Fruit fly (Drosophila melanogaster) whole organism, embryonic: ENCODE results near the gene stet.
A peak's percentile ranks its signal among the peaks of the same experiment; 100 is the strongest.

Experiments
- CG10543 ChIP-seq: fragments of 200-800 bp; sonication (Bioruptor generic); optimal IDR thresholded peaks from 3 replicates; lab custom pipeline; 2017; ENCODE audit warnings: missing biosample characterization, mild to moderate bottlenecking, missing genetic modification characterization, moderate library complexity
- CG13296 ChIP-seq: fragments of 200-800 bp; sonication (Bioruptor generic); optimal IDR thresholded peaks from 3 replicates; lab custom pipeline; 2018; ENCODE audit warnings: missing biosample characterization, mild to moderate bottlenecking, missing genetic modification characterization
- CG14965 ChIP-seq: fragments of 200-800 bp; sonication (Bioruptor generic); optimal IDR thresholded peaks from 2 replicates; lab custom pipeline; 2016; ENCODE audit warnings: missing biosample characterization, missing genetic modification characterization, borderline replicate concordance
- CG15479 ChIP-seq: fragments of 200-800 bp; sonication (Bioruptor generic); optimal IDR thresholded peaks from 3 replicates; lab custom pipeline; 2019; ENCODE audit warnings: missing biosample characterization, mild to moderate bottlenecking, missing genetic modification characterization, moderate library complexity
- CG15696 ChIP-seq: fragments of 200-800 bp; sonication (Bioruptor generic); optimal IDR thresholded peaks from 2 replicates; lab custom pipeline; 2019; ENCODE audit warnings: missing biosample characterization, mild to moderate bottlenecking, missing genetic modification characterization, moderate library complexity
- CG16779 ChIP-seq: fragments of 200-800 bp; sonication (Bioruptor generic); IDR thresholded peaks from 2 replicates; pipeline ENCODE4 v1.3.6; 2022; ENCODE audit warnings: missing biosample characterization, missing genetic modification characterization
- CG2678 ChIP-seq: fragments of 200-800 bp; sonication (Bioruptor generic); optimal IDR thresholded peaks from 3 replicates; lab custom pipeline; 2019; ENCODE audit warnings: missing biosample characterization, mild to moderate bottlenecking, missing genetic modification characterization, moderate library complexity
- CG4360 ChIP-seq: fragments of 200-800 bp; sonication (Bioruptor generic); IDR thresholded peaks from 2 replicates; pipeline ENCODE4 v1.3.6; 2022; ENCODE audit warnings: missing biosample characterization, missing genetic modification characterization
- CG8089 ChIP-seq: fragments of 200-800 bp; sonication (Bioruptor generic); optimal IDR thresholded peaks from 3 replicates; lab custom pipeline; 2016; ENCODE audit warnings: missing biosample characterization, missing genetic modification characterization
- CG9609 ChIP-seq: fragments of 200-800 bp; sonication (Bioruptor generic); optimal IDR thresholded peaks from 3 replicates; lab custom pipeline; 2016; ENCODE audit warnings: missing biosample characterization, missing genetic modification characterization
- CG9727 ChIP-seq: fragments of 200-800 bp; sonication (Bioruptor generic); optimal IDR thresholded peaks from 3 replicates; lab custom pipeline; 2017; ENCODE audit warnings: missing biosample characterization, mild to moderate bottlenecking, missing genetic modification characterization
- Dll ChIP-seq: fragments of 200-800 bp; sonication (Bioruptor generic); IDR thresholded peaks from 4 replicates; pipeline ENCODE4 v1.3.6; 2022; ENCODE audit warnings: missing biosample characterization, missing genetic modification characterization; ENCODE audit not compliant: partially characterized antibody
- Doc3 ChIP-seq: fragments of 200-800 bp; sonication (Bioruptor generic); IDR thresholded peaks from 3 replicates; pipeline ENCODE4 v1.3.6; 2022; ENCODE audit warnings: missing biosample characterization, missing genetic modification characterization; ENCODE audit not compliant: partially characterized antibody
- Dref ChIP-seq: fragments of 200-800 bp; sonication (Bioruptor generic); IDR thresholded peaks from 2 replicates; pipeline ENCODE4 v1.3.6; 2022; ENCODE audit warnings: missing biosample characterization, missing genetic modification characterization
- Gug ChIP-seq: fragments of 200-800 bp; sonication (Bioruptor generic); IDR thresholded peaks from 4 replicates; pipeline ENCODE4 v1.3.6; 2022; ENCODE audit warnings: missing biosample characterization, missing genetic modification characterization
- Hmx ChIP-seq: fragments of 200-800 bp; sonication (Bioruptor generic); optimal IDR thresholded peaks from 2 replicates; lab custom pipeline; 2016; ENCODE audit warnings: missing biosample characterization, missing genetic modification characterization
- Hr3 ChIP-seq: fragments of 200-800 bp; sonication (Bioruptor generic); optimal IDR thresholded peaks from 3 replicates; lab custom pipeline; 2016; ENCODE audit warnings: missing biosample characterization, missing genetic modification characterization
- Hr39 ChIP-seq: fragments of >200 bp; optimal IDR thresholded peaks from 2 replicates; lab custom pipeline; 2017
- MTF-1 ChIP-seq: fragments of 200-800 bp; sonication (Bioruptor generic); optimal IDR thresholded peaks from 2 replicates; lab custom pipeline; 2018; ENCODE audit warnings: missing biosample characterization, mild to moderate bottlenecking, missing genetic modification characterization, borderline replicate concordance
- Mrtf ChIP-seq: fragments of 200-800 bp; sonication (Bioruptor generic); IDR thresholded peaks from 3 replicates; pipeline ENCODE4 v1.3.6; 2022; ENCODE audit warnings: missing biosample characterization, missing genetic modification characterization
- Nf-YA ChIP-seq: fragments of 200-800 bp; sonication (Bioruptor generic); IDR thresholded peaks from 2 replicates; pipeline ENCODE4 v1.3.6; 2022; ENCODE audit warnings: missing biosample characterization, missing genetic modification characterization
- Nf-YC ChIP-seq: fragments of 200-800 bp; optimal IDR thresholded peaks from 3 replicates; lab custom pipeline; 2019; ENCODE audit warnings: missing biosample characterization, mild to moderate bottlenecking, missing genetic modification characterization, moderate library complexity
- NfI ChIP-seq: fragments of 200-800 bp; sonication (Bioruptor generic); optimal IDR thresholded peaks from 3 replicates; lab custom pipeline; 2018; ENCODE audit warnings: missing biosample characterization, mild to moderate bottlenecking, missing genetic modification characterization, moderate library complexity
- PHDP ChIP-seq: fragments of 200-800 bp; sonication (Bioruptor generic); optimal IDR thresholded peaks from 3 replicates; lab custom pipeline; 2018; ENCODE audit warnings: missing biosample characterization, mild to moderate bottlenecking, missing genetic modification characterization, moderate library complexity
- Ptx1 ChIP-seq: fragments of 200-800 bp; sonication (Bioruptor generic); IDR thresholded peaks from 2 replicates; pipeline ENCODE4 v1.3.6; 2022; ENCODE audit warnings: missing biosample characterization, missing genetic modification characterization
- Rx ChIP-seq: fragments of 200-800 bp; sonication (Bioruptor generic); IDR thresholded peaks from 2 replicates; pipeline ENCODE4 v1.3.6; 2022; ENCODE audit warnings: missing biosample characterization, missing genetic modification characterization
- al ChIP-seq: fragments of 200-800 bp; sonication (Bioruptor generic); IDR thresholded peaks from 2 replicates; pipeline ENCODE4 v1.3.6; 2022; ENCODE audit warnings: missing biosample characterization, missing genetic modification characterization
- bcd ChIP-seq: fragments of 200-800 bp; sonication (Bioruptor generic); optimal IDR thresholded peaks from 2 replicates; lab custom pipeline; 2017; ENCODE audit warnings: missing biosample characterization, mild to moderate bottlenecking, missing genetic modification characterization
- bsh ChIP-seq, 2 experiments: fragments of 200-800 bp; sonication (Bioruptor generic); optimal IDR thresholded peaks; 2 replicates each; lab custom pipeline; 2017 to 2018; ENCODE audit warnings: mild to moderate bottlenecking in 2 of 2, missing biosample characterization in 2 of 2, missing genetic modification characterization in 2 of 2, moderate library complexity in 1 of 2
- croc ChIP-seq: fragments of 200-800 bp; sonication (Bioruptor generic); conservative IDR thresholded peaks from 3 replicates; pipeline ENCODE4 v1.3.6; 2022; ENCODE audit warnings: missing biosample characterization, missing genetic modification characterization
- crol ChIP-seq: fragments of 200-800 bp; sonication (Bioruptor generic); IDR thresholded peaks from 2 replicates; pipeline ENCODE4 v1.3.6; 2022; ENCODE audit warnings: missing biosample characterization, missing genetic modification characterization
- dm ChIP-seq: fragments of 200-800 bp; sonication (Bioruptor generic); optimal IDR thresholded peaks from 3 replicates; lab custom pipeline; 2016; ENCODE audit warnings: missing biosample characterization, missing genetic modification characterization
- esg ChIP-seq: fragments of 200-800 bp; sonication (Bioruptor generic); conservative IDR thresholded peaks from 2 replicates; pipeline ENCODE4 v1.3.6; 2022; ENCODE audit warnings: missing biosample characterization, missing genetic modification characterization
- fd3F ChIP-seq: fragments of 200-800 bp; sonication (Bioruptor generic); optimal IDR thresholded peaks from 2 replicates; lab custom pipeline; 2018; ENCODE audit warnings: missing biosample characterization, mild to moderate bottlenecking, missing genetic modification characterization, moderate library complexity
- fru ChIP-seq: fragments of >200 bp; optimal IDR thresholded peaks from 2 replicates; lab custom pipeline; 2017
- fu2 ChIP-seq: fragments of 200-800 bp; sonication (Bioruptor generic); optimal IDR thresholded peaks from 2 replicates; lab custom pipeline; 2016; ENCODE audit warnings: missing biosample characterization, missing genetic modification characterization
- gce ChIP-seq: fragments of 200-800 bp; sonication (Bioruptor generic); IDR thresholded peaks from 3 replicates; pipeline ENCODE4 v1.3.6; 2022; ENCODE audit warnings: missing biosample characterization, missing genetic modification characterization
- klu ChIP-seq: fragments of 200-800 bp; sonication (Bioruptor generic); IDR thresholded peaks from 2 replicates; pipeline ENCODE4 v1.3.6; 2022; ENCODE audit warnings: missing biosample characterization, missing genetic modification characterization
- knrl ChIP-seq: fragments of 200-800 bp; sonication (Bioruptor generic); IDR thresholded peaks from 3 replicates; pipeline ENCODE4 v1.3.6; 2022; ENCODE audit warnings: missing biosample characterization, missing genetic modification characterization; ENCODE audit not compliant: partially characterized antibody
- lbe ChIP-seq: fragments of 200-800 bp; sonication (Bioruptor generic); optimal IDR thresholded peaks from 2 replicates; lab custom pipeline; 2016; ENCODE audit warnings: missing biosample characterization, mild to moderate bottlenecking, missing genetic modification characterization
- lola ChIP-seq, 3 experiments: fragments of >200 bp in 2 of 3; fragments of 200-800 bp in 1 of 3; sonication (Bioruptor generic) in 1 of 3; optimal IDR thresholded peaks; 2 replicates each; lab custom pipeline; 2017 to 2019; ENCODE audit warnings: missing biosample characterization in 3 of 3, missing genetic modification characterization in 3 of 3, mild to moderate bottlenecking in 1 of 3, moderate library complexity in 1 of 3
- pfk ChIP-seq: fragments of 200-800 bp; sonication (Bioruptor generic); optimal IDR thresholded peaks from 2 replicates; lab custom pipeline; 2018; ENCODE audit warnings: missing biosample characterization, mild to moderate bottlenecking, missing genetic modification characterization, moderate library complexity
- pum ChIP-seq: fragments of 200-800 bp; sonication (Bioruptor generic); optimal IDR thresholded peaks from 2 replicates; lab custom pipeline; 2016; ENCODE audit warnings: missing biosample characterization, missing genetic modification characterization
- shn ChIP-seq: fragments of 200-800 bp; sonication (Bioruptor generic); optimal IDR thresholded peaks from 3 replicates; lab custom pipeline; 2016; ENCODE audit warnings: missing biosample characterization, missing genetic modification characterization
- stwl ChIP-seq: fragments of 200-800 bp; sonication (Bioruptor generic); optimal IDR thresholded peaks from 3 replicates; lab custom pipeline; 2018; ENCODE audit warnings: missing biosample characterization, mild to moderate bottlenecking, missing genetic modification characterization, moderate library complexity
- tap ChIP-seq: fragments of 200-800 bp; optimal IDR thresholded peaks from 3 replicates; lab custom pipeline; 2019; ENCODE audit warnings: missing biosample characterization, mild to moderate bottlenecking, missing genetic modification characterization, moderate library complexity
- tin ChIP-seq: fragments of 200-800 bp; sonication (Bioruptor generic); optimal IDR thresholded peaks from 3 replicates; lab custom pipeline; 2016; ENCODE audit warnings: missing biosample characterization, missing genetic modification characterization
- ttk ChIP-seq: fragments of 200-800 bp; sonication (Bioruptor generic); IDR thresholded peaks from 2 replicates; pipeline ENCODE4 v2.1.2; 2022; ENCODE audit warnings: missing biosample characterization, missing genetic modification characterization
- vnd ChIP-seq: fragments of 200-800 bp; sonication (Bioruptor generic); IDR thresholded peaks from 3 replicates; pipeline ENCODE4 v1.3.6; 2022; ENCODE audit warnings: missing biosample characterization, missing genetic modification characterization; ENCODE audit not compliant: partially characterized antibody
- wdn ChIP-seq: fragments of 200-800 bp; sonication (Bioruptor generic); IDR thresholded peaks from 2 replicates; pipeline ENCODE4 v1.3.6; 2022; ENCODE audit warnings: missing biosample characterization, missing genetic modification characterization

The stet gene

dm6 chr3L:1533699-1534431, 44.5 kb upstream of the stet start, which contains the start of gene Iml1 (continued):
- TF ChIP-seq knrl (GFP tag; lab: Robert Waterston, UW) (no peak), CG8089 (GFP tag; lab: Kevin White, UChicago) (no peak), lola (GFP tag; optimal IDR thresholded peaks at IDR 0.05; lab: Kevin White, UChicago) (no peak), Nf-YC (tag; lab: Kevin White, UChicago) (no peak), stwl (tag; lab: Kevin White, UChicago) (no peak), vnd (GFP tag; lab: Robert Waterston, UW) (no peak), PHDP (tag; lab: Kevin White, UChicago) (no peak), MTF-1 (no peak), Hmx (GFP tag; lab: Kevin White, UChicago) (no peak), Dref (no peak), pum (GFP tag; lab: Kevin White, UChicago) (no peak), Doc3 (GFP tag; lab: Robert Waterston, UW) (no peak), tap (tag; lab: Kevin White, UChicago) (no peak), tin (peak; percentile 28), Hr3 (peak; percentile 26), Ptx1 (peak; percentile 75), al (peak; percentile 68), lbe (GFP tag; lab: Kevin White, UChicago) (no peak), CG9609 (GFP tag; lab: Kevin White, UChicago) (no peak), NfI (GFP tag; lab: Kevin White, UChicago) (peak; percentile 17), Gug (GFP tag; lab: Robert Waterston, UW) (peak; percentile 78), CG4360 (GFP tag; lab: Robert Waterston, UW) (peak; percentile 31; the same call in 1 of the 2 replicates), CG15696 (peak; percentile 6), klu (peak; percentile 27), fru (no peak), fd3F (GFP tag; lab: Kevin White, UChicago) (peak; percentile 39), shn (GFP tag; lab: Kevin White, UChicago) (no peak), dm (no peak), Dll (GFP tag; lab: Robert Waterston, UW) (no peak), Rx (GFP tag; lab: Robert Waterston, UW) (0 out of 2 replicates have a peak, but pooled peaks have one; percentile 14), CG16779 (GFP tag; lab: Robert Waterston, UW) (no peak), Hr39 (no peak), wdn (GFP tag; lab: Robert Waterston, UW) (no peak), esg (GFP tag; lab: Robert Waterston, UW) (0 out of 2 replicates have a peak, but pooled peaks have one; percentile 29), CG14965 (GFP tag; lab: Kevin White, UChicago) (no peak), CG10543 (GFP tag; lab: Kevin White, UChicago) (no peak), CG9727 (peak; percentile 7), ttk (GFP tag; lab: Robert Waterston, UW) (0 out of 2 replicates have a peak, but pooled peaks have one; percentile 23), CG2678 (tag; lab: Kevin White, UChicago) (no peak), CG13296 (no peak), fu2 (GFP tag; lab: Kevin White, UChicago) (no peak), bcd (GFP tag; lab: Kevin White, UChicago) (no peak), crol (GFP tag; lab: Robert Waterston, UW) (no peak), croc (GFP tag; lab: Robert Waterston, UW) (no peak), bsh (GFP tag; optimal IDR thresholded peaks at IDR 0.05; lab: Kevin White, UChicago) (no peak), CG15479 (GFP tag; lab: Kevin White, UChicago) (peak; percentile 61), gce (GFP tag; lab: Robert Waterston, UW) (no peak), Mrtf (GFP tag; lab: Robert Waterston, UW) (no peak; the same call in 2 of the 3 replicates), pfk (GFP tag; lab: Kevin White, UChicago) (no peak), Nf-YA (no peak)
